Worm (Caenorhabditis elegans) whole organism, L1 larva: ENCODE data around the gene srh-133.
"Not testable (repeated sequence)": the region's sequence is repeated elsewhere in the genome, so short reads cannot be mapped to it uniquely, and the experiment has no call there.

Experiments
- ama-1 ChIP-seq: fragments of 150-350 bp; optimal IDR thresholded peaks from 2 replicates; lab custom pipeline; 2014
- fkh-10 ChIP-seq: sonication (generic microtip); optimal IDR thresholded peaks from 2 replicates; lab custom pipeline; 2017; ENCODE audit warnings: missing biosample characterization, missing genetic modification reagents, missing genetic modification characterization
- lin-15B ChIP-seq: fragments of 150-350 bp; sonication (generic microtip); optimal IDR thresholded peaks from 3 replicates; lab custom pipeline; 2014; ENCODE audit warnings: missing biosample characterization, missing genetic modification characterization
- nhr-237 ChIP-seq: fragments of 150-350 bp; optimal IDR thresholded peaks from 2 replicates; lab custom pipeline; 2014; ENCODE audit warnings: missing biosample characterization, missing genetic modification characterization
- pax-3 ChIP-seq: fragments of 200-800 bp; sonication (Bioruptor generic); optimal IDR thresholded peaks from 2 replicates; lab custom pipeline; 2018; ENCODE audit warnings: mild to moderate bottlenecking, missing genetic modification characterization, moderate library complexity, missing compliant biosample characterization
- snpc-4 ChIP-seq: fragments of 150-350 bp; optimal IDR thresholded peaks from 2 replicates; lab custom pipeline; 2014; ENCODE audit warnings: missing biosample characterization, missing genetic modification characterization
- sptf-1 ChIP-seq: fragments of 150-350 bp; optimal IDR thresholded peaks from 2 replicates; lab custom pipeline; 2014; ENCODE audit warnings: missing biosample characterization, missing genetic modification characterization
- tlp-1 ChIP-seq: fragments of 150-350 bp; optimal IDR thresholded peaks from 2 replicates; lab custom pipeline; 2014; ENCODE audit warnings: missing biosample characterization, missing genetic modification characterization

DNA sequence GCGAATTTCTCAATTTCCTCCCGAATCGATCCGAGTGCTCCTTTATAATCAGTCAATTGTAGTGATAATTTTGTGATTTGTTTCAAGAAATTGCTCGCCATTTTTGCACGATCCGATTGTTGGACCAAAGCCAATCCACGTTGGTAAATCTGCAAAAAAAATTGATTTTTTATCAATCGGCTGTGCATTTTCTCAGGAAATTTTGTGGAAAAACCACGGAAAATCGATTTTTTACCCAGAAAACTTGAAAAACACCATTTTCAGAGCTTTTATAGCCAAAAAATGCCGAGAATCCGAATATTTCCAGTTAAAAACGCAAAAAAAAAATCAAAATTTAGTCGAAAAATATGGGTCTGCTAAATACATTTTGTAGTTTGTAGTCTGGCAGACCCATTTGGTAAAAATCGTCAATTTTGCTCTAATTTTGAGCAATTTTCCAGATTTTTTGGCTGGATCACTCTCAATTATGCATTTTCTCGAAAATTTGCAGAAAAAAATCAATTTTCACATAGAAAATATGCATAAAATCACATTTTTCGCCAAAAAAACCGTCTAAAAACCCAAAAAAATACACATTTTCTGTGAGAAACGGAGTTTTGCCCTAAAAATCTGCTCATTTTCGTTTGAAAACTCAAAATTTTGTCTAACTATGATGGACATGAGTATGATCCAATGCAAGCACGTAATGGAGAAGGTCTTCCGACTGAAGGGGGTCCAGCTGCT is 41.4 kb upstream of the srh-133 start, which contains the start of the genes Y59A8B.25 and ebp-3:
- TF ChIP-seq snpc-4 (tag; lab: Kevin White, UChicago); lin-15B (tag; lab: Kevin White, UChicago); pax-3 (tag; lab: Kevin White, UChicago); tlp-1; ama-1 (lab: Kevin White, UChicago); sptf-1 (tag; lab: Kevin White, UChicago); nhr-237 (tag; lab: Kevin White, UChicago); fkh-10 (GFP tag; lab: Kevin White, UChicago): not testable (repeated sequence)
